Fruit fly (Drosophila melanogaster) whole organism, pupa: ENCODE results near the gene Prestin.
A peak's percentile ranks its signal among the peaks of the same experiment; 100 is the strongest.

Source experiments
- CG10348 ChIP-seq: fragments of 200-800 bp; sonication (Bioruptor generic); IDR thresholded peaks from 2 replicates; pipeline ENCODE4 v1.3.6; 2022; ENCODE audit warnings: missing biosample characterization, missing genetic modification characterization
- CG12605 ChIP-seq: fragments of 200-800 bp; sonication (Bioruptor generic); IDR thresholded peaks from 2 replicates; pipeline ENCODE4 v1.3.6; 2022; ENCODE audit warnings: missing biosample characterization, missing genetic modification characterization
- CG13204 ChIP-seq: fragments of 200-800 bp; sonication (Bioruptor generic); optimal IDR thresholded peaks from 2 replicates; lab custom pipeline; 2018; ENCODE audit warnings: missing biosample characterization, mild to moderate bottlenecking, missing genetic modification characterization, moderate library complexity
- CG14655 ChIP-seq: fragments of 200-800 bp; sonication (Bioruptor generic); optimal IDR thresholded peaks from 3 replicates; lab custom pipeline; 2017; ENCODE audit warnings: mild to moderate bottlenecking, missing biosample characterization, missing genetic modification reagents, missing genetic modification characterization
- CG15710 ChIP-seq: fragments of 200-800 bp; sonication (Bioruptor generic); optimal IDR thresholded peaks from 2 replicates; lab custom pipeline; 2018; ENCODE audit warnings: missing biosample characterization, mild to moderate bottlenecking, missing genetic modification characterization, moderate library complexity
- CG17806 ChIP-seq: fragments of 200-800 bp; sonication (Bioruptor generic); optimal IDR thresholded peaks from 2 replicates; lab custom pipeline; 2018; ENCODE audit warnings: missing biosample characterization, mild to moderate bottlenecking, missing genetic modification characterization, moderate library complexity
- CG32121 ChIP-seq: fragments of 200-800 bp; sonication (Bioruptor generic); IDR thresholded peaks from 2 replicates; pipeline ENCODE4 v1.3.6; 2022; ENCODE audit warnings: missing biosample characterization, missing genetic modification characterization
- CG34367 ChIP-seq: fragments of 200-800 bp; sonication (Bioruptor generic); optimal IDR thresholded peaks from 2 replicates; lab custom pipeline; 2018; ENCODE audit warnings: missing biosample characterization, mild to moderate bottlenecking, missing genetic modification characterization
- CG4496 ChIP-seq: fragments of 200-800 bp; sonication (Bioruptor generic); IDR thresholded peaks from 3 replicates; pipeline ENCODE4 v1.3.6; 2022; ENCODE audit warnings: missing biosample characterization, missing genetic modification characterization
- CG8159 ChIP-seq: fragments of 200-800 bp; sonication (Bioruptor generic); optimal IDR thresholded peaks from 3 replicates; lab custom pipeline; 2018; ENCODE audit warnings: missing biosample characterization, mild to moderate bottlenecking, missing genetic modification characterization, moderate library complexity
- CG8301 ChIP-seq: fragments of 200-800 bp; sonication (Bioruptor generic); optimal IDR thresholded peaks from 2 replicates; lab custom pipeline; 2018; ENCODE audit warnings: missing biosample characterization, mild to moderate bottlenecking, missing genetic modification characterization
- CG9948 ChIP-seq: fragments of 200-800 bp; sonication (Bioruptor generic); optimal IDR thresholded peaks from 2 replicates; lab custom pipeline; 2018; ENCODE audit warnings: missing biosample characterization, mild to moderate bottlenecking, missing genetic modification characterization, moderate library complexity
- D1 ChIP-seq: fragments of 200-800 bp; sonication (Bioruptor generic); optimal IDR thresholded peaks from 2 replicates; lab custom pipeline; 2018; ENCODE audit warnings: missing biosample characterization, mild to moderate bottlenecking, missing genetic modification characterization, moderate library complexity
- EcR ChIP-seq: fragments of 200-800 bp; sonication (Bioruptor generic); optimal IDR thresholded peaks from 3 replicates; lab custom pipeline; 2019; ENCODE audit warnings: missing biosample characterization, missing genetic modification characterization, mild to moderate bottlenecking, moderate library complexity, missing genetic modification reagents
- Ets98B ChIP-seq: fragments of 200-800 bp; sonication (Bioruptor generic); IDR thresholded peaks from 2 replicates; pipeline ENCODE4 v1.3.6; 2022; ENCODE audit warnings: missing biosample characterization, missing genetic modification characterization
- Pif1A ChIP-seq: fragments of 200-800 bp; sonication (Bioruptor generic); optimal IDR thresholded peaks from 3 replicates; lab custom pipeline; 2016; ENCODE audit warnings: missing biosample characterization, missing genetic modification characterization
- Pif1B ChIP-seq: fragments of 200-800 bp; sonication (Bioruptor generic); optimal IDR thresholded peaks from 3 replicates; lab custom pipeline; 2016; ENCODE audit warnings: missing biosample characterization, missing genetic modification characterization
- Snoo ChIP-seq: fragments of 200-800 bp; sonication (Bioruptor generic); optimal IDR thresholded peaks from 3 replicates; lab custom pipeline; 2017; ENCODE audit warnings: missing biosample characterization, mild to moderate bottlenecking, missing genetic modification characterization, inconsistent platforms
- fd96Ca ChIP-seq: fragments of 200-800 bp; sonication (Bioruptor generic); IDR thresholded peaks from 3 replicates; pipeline ENCODE4 v1.3.6; 2022; ENCODE audit warnings: missing biosample characterization, missing genetic modification characterization
- gl ChIP-seq: fragments of 200-800 bp; sonication (Bioruptor generic); optimal IDR thresholded peaks from 2 replicates; lab custom pipeline; 2018; ENCODE audit warnings: missing biosample characterization, mild to moderate bottlenecking, missing genetic modification characterization
- rn ChIP-seq: fragments of 200-800 bp; sonication (Bioruptor generic); IDR thresholded peaks from 2 replicates; pipeline ENCODE4 v1.3.6; 2022; ENCODE audit warnings: missing biosample characterization, missing genetic modification characterization

Gene Prestin

DNA sequence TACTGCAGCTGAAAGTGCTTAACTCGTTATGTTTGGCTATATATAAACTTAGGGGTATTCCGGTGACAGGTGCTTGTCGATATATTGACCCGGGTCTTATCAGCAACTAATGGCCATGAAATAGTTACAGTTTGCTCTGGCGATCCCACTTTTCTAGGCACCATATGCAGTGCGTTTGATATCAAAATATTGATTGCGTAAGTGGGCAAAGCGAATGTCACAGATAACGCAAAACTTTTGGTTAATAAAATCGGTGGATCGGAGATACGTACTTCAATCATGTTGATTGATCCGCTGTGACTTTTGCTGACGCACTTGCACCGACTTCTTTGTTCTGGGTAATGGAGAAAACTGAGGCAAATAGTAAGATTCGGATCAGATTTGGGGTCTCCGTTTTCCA is 3.0 kb downstream of the Prestin start:
- TF ChIP-seq CG9948 (tag; lab: Kevin White, UChicago) (no peak), CG17806 (tag; lab: Kevin White, UChicago) (no peak), CG13204 (no peak), Pif1B (GFP tag; lab: Kevin White, UChicago) (no peak), CG14655 (GFP tag; lab: Kevin White, UChicago) (no peak), Snoo (tag; lab: Kevin White, UChicago) (no peak), CG15710 (no peak), fd96Ca (GFP tag; lab: Robert Waterston, UW) (no peak), D1 (tag; lab: Kevin White, UChicago) (no peak), gl (tag; lab: Kevin White, UChicago) (no peak), EcR (no peak), Pif1A (no peak), CG32121 (GFP tag; lab: Robert Waterston, UW) (no peak)

DNA sequence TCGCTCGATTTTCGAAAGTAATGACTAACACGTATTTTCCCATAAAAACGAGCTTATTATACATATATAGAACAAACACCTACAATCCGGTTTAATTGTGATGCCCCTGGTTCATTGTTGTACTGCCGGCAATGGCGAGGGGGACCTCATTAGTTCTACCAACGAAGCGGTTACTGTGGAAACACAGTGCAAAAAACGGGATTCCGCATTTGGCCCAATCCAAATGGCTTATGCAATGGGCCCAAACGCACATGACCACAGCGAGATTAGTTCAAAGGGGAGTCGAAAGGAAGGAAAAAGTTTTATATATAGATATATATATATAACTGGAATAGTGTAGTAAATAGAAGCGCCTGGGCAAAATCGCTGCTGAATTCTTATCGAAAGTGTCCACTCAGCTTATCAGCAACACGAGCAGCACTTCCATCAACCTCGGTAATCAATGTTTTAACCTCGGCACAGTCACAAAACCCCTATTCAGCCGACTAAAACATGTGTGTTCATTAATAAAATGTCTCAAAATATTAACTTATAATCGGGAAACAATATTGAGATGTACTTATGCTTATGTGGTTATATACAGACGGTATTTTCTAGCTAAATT is 3.7 kb downstream of the Prestin start:
- TF ChIP-seq CG15710: no peak
- no peak for TF ChIP-seq rn (GFP tag; lab: Robert Waterston, UW)
- TF ChIP-seq CG9948 (tag; lab: Kevin White, UChicago): no peak
- TF ChIP-seq Pif1B (GFP tag; lab: Kevin White, UChicago): no peak
- TF ChIP-seq gl (tag; lab: Kevin White, UChicago): no peak
- TF ChIP-seq CG13204: no peak
- no peak for TF ChIP-seq D1 (tag; lab: Kevin White, UChicago)
- TF ChIP-seq CG12605 (GFP tag; lab: Robert Waterston, UW): no peak
- TF ChIP-seq fd96Ca (GFP tag; lab: Robert Waterston, UW): no peak
- no peak for TF ChIP-seq CG8159 (tag; lab: Kevin White, UChicago)
- TF ChIP-seq CG8301 (tag; lab: Kevin White, UChicago): no peak
- no peak for TF ChIP-seq CG34367 (tag; lab: Kevin White, UChicago)
- TF ChIP-seq CG17806 (tag; lab: Kevin White, UChicago): no peak
- no peak for TF ChIP-seq CG10348 (GFP tag; lab: Robert Waterston, UW)
- TF ChIP-seq CG32121 (GFP tag; lab: Robert Waterston, UW): no peak
- no peak for TF ChIP-seq CG14655 (GFP tag; lab: Kevin White, UChicago)

- no peak for TF ChIP-seq rn (GFP tag; lab: Robert Waterston, UW)
Observed at dm6 chr3L:17902621-17903020, 5.0 kb downstream of the Prestin start.

DNA sequence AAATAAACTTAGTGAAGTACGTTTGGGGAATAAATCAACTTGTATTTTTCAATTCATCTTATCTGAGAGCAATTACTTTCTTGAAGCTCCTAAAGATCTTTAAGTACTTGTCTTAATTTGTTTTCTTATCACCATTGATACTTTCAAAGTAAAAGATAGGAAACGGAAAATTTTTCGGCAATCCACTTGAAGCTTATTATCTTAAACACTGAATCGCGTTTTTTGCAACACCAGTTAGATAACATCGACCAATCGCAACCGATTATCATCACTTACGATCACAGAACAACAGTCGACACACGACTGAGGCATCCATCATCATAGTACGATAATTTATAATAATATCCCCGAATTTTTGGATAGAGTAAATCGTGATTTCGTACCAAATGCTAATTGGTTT is 5.4 kb downstream of the Prestin start:
- TF ChIP-seq CG13204: no peak
- TF ChIP-seq fd96Ca (GFP tag; lab: Robert Waterston, UW): no peak
- no peak for TF ChIP-seq CG17806 (tag; lab: Kevin White, UChicago)
- TF ChIP-seq EcR: no peak
- TF ChIP-seq Pif1A: no peak
- TF ChIP-seq CG8301 (tag; lab: Kevin White, UChicago): no peak
- TF ChIP-seq rn (GFP tag; lab: Robert Waterston, UW): no peak

DNA sequence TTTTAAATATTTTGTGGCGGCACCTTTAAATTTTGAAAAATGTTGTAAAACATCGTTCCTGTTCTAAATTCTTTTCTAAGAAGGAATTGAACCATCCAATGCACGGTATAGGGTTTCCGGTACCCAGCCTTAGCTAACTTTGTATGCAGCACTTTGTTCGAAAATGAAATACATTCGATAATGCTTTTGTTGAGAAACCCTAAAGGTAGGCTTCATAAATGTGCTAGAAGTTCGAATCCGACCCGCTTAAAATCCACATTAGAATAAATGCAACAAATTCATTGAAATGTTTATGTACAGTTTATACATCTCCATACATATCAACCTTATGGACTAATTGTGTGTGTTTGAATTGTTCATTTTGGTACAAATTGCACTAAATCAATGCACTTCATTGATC is 9.0 kb downstream of the Prestin start:
- TF ChIP-seq D1 (tag; lab: Kevin White, UChicago) (peak; percentile 4), CG13204 (no peak), CG4496 (0 out of 3 replicates have a peak, but pooled peaks have one; percentile 30)

- TF ChIP-seq CG32121 (GFP tag; lab: Robert Waterston, UW): no peak
- TF ChIP-seq EcR: peak; percentile 15
- TF ChIP-seq CG9948 (tag; lab: Kevin White, UChicago): no peak
- 0 out of 3 replicates have a peak, but pooled peaks have one; percentile 35 for TF ChIP-seq CG4496
- TF ChIP-seq CG8159 (tag; lab: Kevin White, UChicago): no peak
- no peak for TF ChIP-seq CG10348 (GFP tag; lab: Robert Waterston, UW)
- no peak for TF ChIP-seq Snoo (tag; lab: Kevin White, UChicago)
- TF ChIP-seq, all 21 proteins: peak for 2
Observed at dm6 chr3L:17895815-17896275, 11.8 kb downstream of the Prestin start, which contains the start of gene Tsp74F. TSS of gene Tsp74F (minus strand) at chr3L:17895862.

- TF ChIP-seq D1 (tag; lab: Kevin White, UChicago) (no peak), CG32121 (GFP tag; lab: Robert Waterston, UW) (no peak), CG4496 (no peak), CG13204 (no peak), CG8159 (tag; lab: Kevin White, UChicago) (no peak), Snoo (tag; lab: Kevin White, UChicago) (no peak), CG14655 (GFP tag; lab: Kevin White, UChicago) (no peak), gl (tag; lab: Kevin White, UChicago) (no peak), CG8301 (tag; lab: Kevin White, UChicago) (no peak), CG34367 (tag; lab: Kevin White, UChicago) (no peak), CG15710 (no peak), CG10348 (GFP tag; lab: Robert Waterston, UW) (no peak), fd96Ca (GFP tag; lab: Robert Waterston, UW) (no peak), Ets98B (no peak), CG12605 (GFP tag; lab: Robert Waterston, UW) (no peak), EcR (no peak), Pif1B (GFP tag; lab: Kevin White, UChicago) (no peak), CG17806 (tag; lab: Kevin White, UChicago) (no peak)
Observed at dm6 chr3L:17893660-17894059, 14.0 kb downstream of the Prestin start.
